Fruit fly (Drosophila melanogaster) whole organism, embryonic: ENCODE measurements around the gene CycB3.

Experiments
- Ada2b ChIP-seq: fragments of 200-800 bp; sonication (Bioruptor generic); IDR thresholded peaks from 2 replicates; pipeline ENCODE4 v1.3.6; 2022; ENCODE audit warnings: missing biosample characterization, missing genetic modification characterization
- Aef1 ChIP-seq: fragments of 200-800 bp; sonication (Bioruptor generic); IDR thresholded peaks from 3 replicates; pipeline ENCODE4 v1.3.6; 2022; ENCODE audit warnings: missing biosample characterization, missing genetic modification characterization
- Bgb ChIP-seq: fragments of 200-800 bp; sonication (Bioruptor generic); IDR thresholded peaks from 2 replicates; pipeline ENCODE4 v1.3.6; 2022; ENCODE audit warnings: missing biosample characterization, missing genetic modification characterization; ENCODE audit not compliant: partially characterized antibody
- BtbVII ChIP-seq: fragments of 200-800 bp; sonication (Bioruptor generic); optimal IDR thresholded peaks from 3 replicates; lab custom pipeline; 2017; ENCODE audit warnings: missing biosample characterization, mild to moderate bottlenecking, missing genetic modification characterization
- C15 ChIP-seq: fragments of 200-800 bp; sonication (Bioruptor generic); IDR thresholded peaks from 3 replicates; pipeline ENCODE4 v1.3.6; 2022; ENCODE audit warnings: missing biosample characterization, missing genetic modification characterization
- CG10209 ChIP-seq: fragments of 200-800 bp; sonication (Bioruptor generic); optimal IDR thresholded peaks from 3 replicates; lab custom pipeline; 2017; ENCODE audit warnings: missing biosample characterization, mild to moderate bottlenecking, missing genetic modification characterization, missing genetic modification reagents
- CG1024 ChIP-seq: fragments of 200-800 bp; sonication (Bioruptor generic); IDR thresholded peaks from 2 replicates; pipeline ENCODE4 v1.3.6; 2022; ENCODE audit warnings: missing biosample characterization, missing genetic modification characterization
- CG10366 ChIP-seq: fragments of 200-800 bp; sonication (Bioruptor generic); IDR thresholded peaks from 2 replicates; pipeline ENCODE4 v1.3.6; 2022; ENCODE audit warnings: missing biosample characterization, missing genetic modification characterization
- CG11085 ChIP-seq: fragments of 200-800 bp; sonication (Bioruptor generic); IDR thresholded peaks from 2 replicates; pipeline ENCODE4 v1.3.6; 2022; ENCODE audit warnings: missing biosample characterization, missing genetic modification characterization
- CG11696 ChIP-seq: fragments of 200-800 bp; sonication (Bioruptor generic); IDR thresholded peaks from 2 replicates; pipeline ENCODE4 v1.3.6; 2022; ENCODE audit warnings: missing biosample characterization, missing genetic modification characterization
- CG12155 ChIP-seq: fragments of 200-800 bp; sonication (Bioruptor generic); optimal IDR thresholded peaks from 3 replicates; lab custom pipeline; 2016; ENCODE audit warnings: missing biosample characterization, missing genetic modification characterization
- CG12744 ChIP-seq: fragments of 200-800 bp; sonication (Bioruptor generic); optimal IDR thresholded peaks from 2 replicates; lab custom pipeline; 2016; ENCODE audit warnings: missing biosample characterization, missing genetic modification characterization
- CG16815 ChIP-seq: fragments of 200-800 bp; sonication (Bioruptor generic); optimal IDR thresholded peaks from 3 replicates; lab custom pipeline; 2017; ENCODE audit warnings: missing biosample characterization, mild to moderate bottlenecking, missing genetic modification characterization
- CG18011 ChIP-seq: fragments of 200-800 bp; sonication (Bioruptor generic); optimal IDR thresholded peaks from 2 replicates; lab custom pipeline; 2017; ENCODE audit warnings: missing biosample characterization, missing genetic modification characterization, mild to moderate bottlenecking, moderate library complexity, missing genotype
- CG18599 ChIP-seq: fragments of 200-800 bp; sonication (Bioruptor generic); optimal IDR thresholded peaks from 3 replicates; lab custom pipeline; 2017; ENCODE audit warnings: missing biosample characterization, missing genetic modification characterization, mild to moderate bottlenecking, moderate library complexity, missing genetic modification reagents
- CG30431 ChIP-seq: fragments of 200-800 bp; sonication (Bioruptor generic); optimal IDR thresholded peaks from 2 replicates; lab custom pipeline; 2017; ENCODE audit warnings: missing biosample characterization, missing genetic modification characterization
- CG32532 ChIP-seq: fragments of 200-800 bp; sonication (Bioruptor generic); IDR thresholded peaks from 2 replicates; pipeline ENCODE4 v1.3.6; 2022; ENCODE audit warnings: missing biosample characterization, missing genetic modification characterization
- CG32772 ChIP-seq: fragments of 200-800 bp; sonication (Bioruptor generic); IDR thresholded peaks from 2 replicates; pipeline ENCODE4 v1.3.6; 2022; ENCODE audit warnings: missing biosample characterization, missing genetic modification characterization
- CG4854 ChIP-seq: fragments of 200-800 bp; sonication (Bioruptor generic); optimal IDR thresholded peaks from 2 replicates; lab custom pipeline; 2016; ENCODE audit warnings: missing biosample characterization, missing genetic modification characterization, inconsistent platforms
- CG5245 ChIP-seq: fragments of 200-800 bp; sonication (Bioruptor generic); optimal IDR thresholded peaks from 3 replicates; lab custom pipeline; 2016; ENCODE audit warnings: missing biosample characterization, missing genetic modification characterization
- CG8281 ChIP-seq: fragments of 200-800 bp; sonication (Bioruptor generic); optimal IDR thresholded peaks from 2 replicates; lab custom pipeline; 2018; ENCODE audit warnings: missing biosample characterization, mild to moderate bottlenecking, missing genetic modification characterization, moderate library complexity
- CG8388 ChIP-seq: fragments of 200-800 bp; sonication (Bioruptor generic); optimal IDR thresholded peaks from 2 replicates; lab custom pipeline; 2019; ENCODE audit warnings: missing biosample characterization, mild to moderate bottlenecking, missing genetic modification characterization, moderate library complexity
- CG8924 ChIP-seq: fragments of 200-800 bp; optimal IDR thresholded peaks from 3 replicates; lab custom pipeline; 2019; ENCODE audit warnings: missing biosample characterization, mild to moderate bottlenecking, missing genetic modification characterization, moderate library complexity
- Dad ChIP-seq: fragments of 200-800 bp; sonication (Bioruptor generic); optimal IDR thresholded peaks from 3 replicates; lab custom pipeline; 2016; ENCODE audit warnings: missing biosample characterization, missing genetic modification characterization
- Dfd ChIP-seq, 2 experiments: fragments of >200 bp; optimal IDR thresholded peaks; 2 replicates each; lab custom pipeline; 2017; ENCODE audit warnings: missing biosample characterization in 2 of 2, missing genetic modification characterization in 2 of 2
- H15 ChIP-seq: fragments of 200-800 bp; sonication (Bioruptor generic); IDR thresholded peaks from 3 replicates; pipeline ENCODE4 v1.3.6; 2022; ENCODE audit warnings: missing biosample characterization, missing genetic modification characterization
- H2.0 ChIP-seq: fragments of 200-800 bp; sonication (Bioruptor generic); IDR thresholded peaks from 2 replicates; pipeline ENCODE4 v1.3.6; 2022; ENCODE audit warnings: missing biosample characterization, missing genetic modification characterization
- HHEX ChIP-seq: fragments of 200-800 bp; sonication (Bioruptor generic); optimal IDR thresholded peaks from 3 replicates; lab custom pipeline; 2017; ENCODE audit warnings: missing biosample characterization, mild to moderate bottlenecking, missing genetic modification characterization, missing genetic modification reagents
- HLHmδ ChIP-seq: fragments of 200-800 bp; sonication (Bioruptor generic); optimal IDR thresholded peaks from 2 replicates; lab custom pipeline; 2018; ENCODE audit warnings: missing biosample characterization, mild to moderate bottlenecking, missing genetic modification characterization, moderate library complexity
- MTF-1 ChIP-seq: fragments of 200-800 bp; sonication (Bioruptor generic); optimal IDR thresholded peaks from 2 replicates; lab custom pipeline; 2018; ENCODE audit warnings: missing biosample characterization, mild to moderate bottlenecking, missing genetic modification characterization, borderline replicate concordance
- Side ChIP-seq: fragments of 200-800 bp; sonication (Bioruptor generic); optimal IDR thresholded peaks from 2 replicates; lab custom pipeline; 2016; ENCODE audit warnings: missing biosample characterization, missing genetic modification characterization
- Stat92E ChIP-seq, 3 experiments: fragments of >200 bp in 2 of 3; fragments of 200-800 bp in 1 of 3; sonication (Bioruptor generic) in 1 of 3; optimal IDR thresholded peaks; 2 replicates each; lab custom pipeline; 2017 to 2019; ENCODE audit warnings: missing biosample characterization in 3 of 3, missing genetic modification characterization in 3 of 3, mild to moderate bottlenecking in 1 of 3, moderate library complexity in 1 of 3
- TFAM ChIP-seq: fragments of 200-800 bp; sonication (Bioruptor generic); optimal IDR thresholded peaks from 2 replicates; lab custom pipeline; 2017; ENCODE audit warnings: missing biosample characterization, missing genetic modification characterization, inconsistent platforms
- Xrp1 ChIP-seq: fragments of 200-800 bp; sonication (Bioruptor generic); IDR thresholded peaks from 2 replicates; pipeline ENCODE4 v1.3.6; 2022; ENCODE audit warnings: missing biosample characterization, missing genetic modification characterization
- bab2 ChIP-seq: fragments of 200-800 bp; sonication (Bioruptor generic); optimal IDR thresholded peaks from 2 replicates; lab custom pipeline; 2016; ENCODE audit warnings: missing biosample characterization, missing genetic modification characterization
- crp ChIP-seq, 2 experiments: fragments of 200-800 bp; sonication (Bioruptor generic); optimal IDR thresholded peaks; 2 replicates in 1 of 2; 3 replicates in 1 of 2; lab custom pipeline; 2017; ENCODE audit warnings: missing biosample characterization in 2 of 2, missing genetic modification characterization in 2 of 2, mild to moderate bottlenecking in 1 of 2, moderate library complexity in 1 of 2
- da ChIP-seq: fragments of 200-800 bp; sonication (Bioruptor generic); optimal IDR thresholded peaks from 2 replicates; lab custom pipeline; 2016; ENCODE audit warnings: missing biosample characterization, missing genetic modification characterization
- fd3F ChIP-seq: fragments of 200-800 bp; sonication (Bioruptor generic); optimal IDR thresholded peaks from 2 replicates; lab custom pipeline; 2018; ENCODE audit warnings: missing biosample characterization, mild to moderate bottlenecking, missing genetic modification characterization, moderate library complexity
- gcm2 ChIP-seq: fragments of 200-800 bp; sonication (Bioruptor generic); optimal IDR thresholded peaks from 2 replicates; lab custom pipeline; 2016; ENCODE audit warnings: missing biosample characterization, missing genetic modification characterization
- gfzf ChIP-seq: fragments of 200-800 bp; sonication (Bioruptor generic); optimal IDR thresholded peaks from 2 replicates; lab custom pipeline; 2016; ENCODE audit warnings: missing biosample characterization, mild to moderate bottlenecking, missing genetic modification characterization, moderate library complexity
- hth ChIP-seq: fragments of >200 bp; optimal IDR thresholded peaks from 2 replicates; lab custom pipeline; 2017; ENCODE audit warnings: inconsistent platforms
- jumu ChIP-seq: fragments of 200-800 bp; sonication (Bioruptor generic); optimal IDR thresholded peaks from 3 replicates; lab custom pipeline; 2016; ENCODE audit warnings: missing biosample characterization, missing genetic modification characterization
- lmd ChIP-seq: fragments of 200-800 bp; sonication (Bioruptor generic); IDR thresholded peaks from 2 replicates; pipeline ENCODE4 v1.3.6; 2022; ENCODE audit warnings: missing biosample characterization, missing genetic modification characterization
- maf-S ChIP-seq: fragments of 200-800 bp; sonication (Bioruptor generic); optimal IDR thresholded peaks from 2 replicates; lab custom pipeline; 2016; ENCODE audit warnings: missing biosample characterization, missing genetic modification characterization
- prd ChIP-seq, 3 experiments: fragments of >200 bp in 2 of 3; fragments of 200-800 bp in 1 of 3; sonication (Bioruptor generic) in 1 of 3; optimal IDR thresholded peaks in 2 of 3; IDR thresholded peaks in 1 of 3; 2 replicates in 2 of 3; 3 replicates in 1 of 3; pipeline versions ENCODE4 v1.3.6 to Lab custom; 2017 to 2022; ENCODE audit warnings: missing biosample characterization in 1 of 3, missing genetic modification characterization in 1 of 3
- run ChIP-seq: fragments of 200-800 bp; sonication (Bioruptor generic); optimal IDR thresholded peaks from 3 replicates; lab custom pipeline; 2018; ENCODE audit warnings: missing biosample characterization, mild to moderate bottlenecking, missing genetic modification characterization
- salm ChIP-seq: fragments of 200-800 bp; sonication (Bioruptor generic); optimal IDR thresholded peaks from 2 replicates; lab custom pipeline; 2018; ENCODE audit warnings: missing biosample characterization, mild to moderate bottlenecking, missing genetic modification characterization
- trh ChIP-seq: fragments of 200-800 bp; sonication (Bioruptor generic); optimal IDR thresholded peaks from 2 replicates; lab custom pipeline; 2016; ENCODE audit warnings: missing biosample characterization, missing genetic modification characterization
- wor ChIP-seq: fragments of 200-800 bp; sonication (Bioruptor generic); IDR thresholded peaks from 2 replicates; pipeline ENCODE4 v1.3.6; 2022; ENCODE audit warnings: missing biosample characterization, missing genetic modification characterization
- zf30C ChIP-seq: fragments of 200-800 bp; sonication (Bioruptor generic); optimal IDR thresholded peaks from 3 replicates; lab custom pipeline; 2018; ENCODE audit warnings: missing biosample characterization, mild to moderate bottlenecking, missing genetic modification characterization

Gene CycB3

DNA sequence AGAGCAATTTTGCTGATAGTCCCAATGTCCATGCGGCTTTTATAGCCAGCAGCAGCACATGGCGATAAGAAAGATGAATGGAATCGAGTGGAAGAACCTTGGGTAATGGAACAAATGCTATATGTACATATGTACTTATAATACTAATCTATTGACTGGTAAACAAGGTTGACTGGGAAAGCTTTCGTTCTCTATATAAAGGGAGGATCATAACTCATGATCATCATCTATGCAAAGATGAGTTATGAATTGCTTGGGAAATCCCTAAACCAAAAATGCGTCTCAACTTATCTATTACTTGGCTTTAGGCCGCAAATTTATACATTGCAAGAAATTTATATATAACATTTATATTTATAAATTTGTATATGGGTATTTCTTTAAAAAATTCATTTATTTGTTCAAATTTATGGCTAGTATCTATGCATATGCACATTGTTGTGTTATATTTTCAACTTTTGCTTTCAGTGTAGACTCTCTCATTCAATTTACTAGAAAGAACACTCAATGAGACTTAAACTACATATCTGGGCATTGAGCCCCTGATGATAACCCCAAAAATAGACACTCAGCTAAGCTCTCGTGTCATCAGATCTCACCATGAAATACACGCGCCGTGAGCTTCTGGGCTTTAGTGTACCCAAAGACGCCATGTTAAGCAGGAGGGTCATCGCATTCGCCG lies 5.8 kb downstream of the CycB3 start, which contains the start of the genes Srg1 and Elal (continued):
- no peak for TF ChIP-seq Aef1 (GFP tag; lab: Robert Waterston, UW)
- TF ChIP-seq CG11085 (GFP tag; lab: Robert Waterston, UW), result no peak
- TF ChIP-seq CG5245 (GFP tag; lab: Kevin White, UChicago), result no peak
- no peak for TF ChIP-seq Stat92E (GFP tag; optimal IDR thresholded peaks at IDR 0.05; lab: Kevin White, UChicago)
- TF ChIP-seq wor (GFP tag; lab: Robert Waterston, UW), result no peak
- peak; percentile 61 for TF ChIP-seq CG18599 (GFP tag; lab: Kevin White, UChicago)
- TF ChIP-seq CG32532 (GFP tag; lab: Robert Waterston, UW), result peak; percentile 53; the same call in 1 of the 2 replicates
- TF ChIP-seq H15, result no peak
- TF ChIP-seq CG11696 (GFP tag; lab: Robert Waterston, UW), result no peak
- TF ChIP-seq run (tag; lab: Kevin White, UChicago), result no peak
- no peak for TF ChIP-seq C15 (GFP tag; lab: Robert Waterston, UW)
- TF ChIP-seq HLHmδ (GFP tag; lab: Kevin White, UChicago), result no peak
- no peak for TF ChIP-seq trh (GFP tag; lab: Kevin White, UChicago)
- no peak for TF ChIP-seq CG1024 (GFP tag; lab: Robert Waterston, UW)
- no peak for TF ChIP-seq CG8388
- TF ChIP-seq CG30431, result no peak
- no peak for TF ChIP-seq CG16815 (GFP tag; lab: Kevin White, UChicago)
- no peak for TF ChIP-seq jumu (GFP tag; lab: Kevin White, UChicago)
- no peak for TF ChIP-seq bab2 (GFP tag; lab: Kevin White, UChicago)
- no peak for TF ChIP-seq salm
- no peak for TF ChIP-seq gcm2 (GFP tag; lab: Kevin White, UChicago)
- no peak for TF ChIP-seq Bgb (GFP tag; lab: Robert Waterston, UW)
- no peak for TF ChIP-seq Side
- TF ChIP-seq Xrp1, result peak; percentile 21; the same call in 1 of the 2 replicates
- TF ChIP-seq CG10209 (GFP tag; lab: Kevin White, UChicago), result peak; percentile 6
- no peak for TF ChIP-seq BtbVII (GFP tag; lab: Kevin White, UChicago)
- no peak for TF ChIP-seq CG18011 (GFP tag; lab: Kevin White, UChicago)
- no peak for TF ChIP-seq TFAM
- no peak for TF ChIP-seq zf30C (GFP tag; lab: Kevin White, UChicago)
- TF ChIP-seq Dfd (GFP tag; optimal IDR thresholded peaks at IDR 0.05; lab: Kevin White, UChicago), result no peak
- peak; percentile 35 for TF ChIP-seq CG8924 (tag; lab: Kevin White, UChicago)
- TF ChIP-seq CG8281 (tag; lab: Kevin White, UChicago), result no peak
- no peak for TF ChIP-seq CG4854 (GFP tag; lab: Kevin White, UChicago)
- no peak for TF ChIP-seq H2.0 (GFP tag; lab: Robert Waterston, UW)
- no peak for TF ChIP-seq HHEX (GFP tag; lab: Kevin White, UChicago)
- no peak for TF ChIP-seq Dad (GFP tag; lab: Kevin White, UChicago)
- TF ChIP-seq maf-S (GFP tag; lab: Kevin White, UChicago), result no peak
- TF ChIP-seq prd (optimal IDR thresholded peaks at IDR 0.05; lab: Kevin White, UChicago), result no peak
- TF ChIP-seq prd (GFP tag; IDR thresholded peaks at IDR 0.05; lab: Robert Waterston, UW), result peak; percentile 61; the same call in 1 of the 3 replicates
- TF ChIP-seq CG10366 (GFP tag; lab: Robert Waterston, UW), result peak; percentile 26; the same call in 1 of the 2 replicates
- no peak for TF ChIP-seq fd3F
- TF ChIP-seq CG12744 (GFP tag; lab: Kevin White, UChicago), result no peak
- no peak for TF ChIP-seq CG12155
- no peak for TF ChIP-seq gfzf (GFP tag; lab: Kevin White, UChicago)
- TF ChIP-seq da, result no peak
- TF ChIP-seq crp (GFP tag; optimal IDR thresholded peaks at IDR 0.05; lab: Kevin White, UChicago), result no peak
- TF ChIP-seq hth (lab: Kevin White, UChicago), result no peak
- no peak for TF ChIP-seq MTF-1
- TF ChIP-seq Ada2b (GFP tag; lab: Robert Waterston, UW), result no peak
- no peak; the same call in 1 of the 2 replicates for TF ChIP-seq lmd
- TF ChIP-seq CG32772 (GFP tag; lab: Robert Waterston, UW), result no peak
